Fruit fly (Drosophila melanogaster): ENCODE data around the gene CG12885.

CG12885 gene

dm6 chr3R:27581890-27582487 is 61.3 kb downstream of the CG12885 start, which contains the start of gene wdb (continued):
- no peak for TF ChIP-seq CG18262 (tag; optimal IDR thresholded peaks at IDR 0.05)
- no peak for TF ChIP-seq CG11560 (tag; IDR thresholded peaks at IDR 0.05)
- TF ChIP-seq CG12219 (GFP tag; optimal IDR thresholded peaks at IDR 0.05) = no peak
- no peak for TF ChIP-seq esg (GFP tag; conservative IDR thresholded peaks at IDR 0.05)
- no peak for TF ChIP-seq CG1233 (GFP tag; optimal IDR thresholded peaks at IDR 0.05)
- TF ChIP-seq CG10366 (GFP tag; IDR thresholded peaks at IDR 0.05) = no peak
- TF ChIP-seq knrl (GFP tag; IDR thresholded peaks at IDR 0.05; ENCODE audit: partially characterized antibody) = no peak
- peak; percentile 32 for TF ChIP-seq Sin3A (optimal IDR thresholded peaks at IDR 0.05)
- TF ChIP-seq grau (tag; optimal IDR thresholded peaks at IDR 0.05) = peak; percentile 44
- TF ChIP-seq CG3065 (GFP tag; optimal IDR thresholded peaks at IDR 0.05) = no peak
- no peak for TF ChIP-seq D19B (GFP tag; optimal IDR thresholded peaks at IDR 0.05)
- TF ChIP-seq CG8281 (tag; optimal IDR thresholded peaks at IDR 0.05) = no peak
- peak; percentile 36 for TF ChIP-seq mirr (GFP tag; optimal IDR thresholded peaks at IDR 0.05)
- no peak for TF ChIP-seq Dip2 (GFP tag; IDR thresholded peaks at IDR 0.05)
- no peak for TF ChIP-seq Scr (GFP tag; IDR thresholded peaks at IDR 0.05; ENCODE audit: partially characterized antibody)
- no peak for TF ChIP-seq btn (GFP tag; optimal IDR thresholded peaks at IDR 0.05)
- TF ChIP-seq corto (GFP tag; optimal IDR thresholded peaks at IDR 0.05) = no peak
- TF ChIP-seq CG6765 (GFP tag; optimal IDR thresholded peaks at IDR 0.05) = no peak
- no peak for TF ChIP-seq CG4854 (GFP tag; optimal IDR thresholded peaks at IDR 0.05)
- TF ChIP-seq Hr78 (GFP tag; optimal IDR thresholded peaks at IDR 0.05) = no peak
- no peak for TF ChIP-seq ac (GFP tag; optimal IDR thresholded peaks at IDR 0.05)
- no peak for TF ChIP-seq CG14441 (GFP tag; IDR thresholded peaks at IDR 0.05)
- TF ChIP-seq CG32767 (GFP tag; IDR thresholded peaks at IDR 0.05) = no peak
- TF ChIP-seq Mad (GFP tag; optimal IDR thresholded peaks at IDR 0.05) = no peak
- no peak for TF ChIP-seq CG7745 (tag; optimal IDR thresholded peaks at IDR 0.05)
- no peak for TF ChIP-seq CG7963 (GFP tag; IDR thresholded peaks at IDR 0.05; ENCODE audit: partially characterized antibody)
- no peak for TF ChIP-seq BEAF-32 (GFP tag; optimal IDR thresholded peaks at IDR 0.05)
- TF ChIP-seq TFAM (GFP tag; optimal IDR thresholded peaks at IDR 0.05) = no peak
- TF ChIP-seq Stat92E (GFP tag; optimal IDR thresholded peaks at IDR 0.05) = no peak
- peak; percentile 88 for TF ChIP-seq Sry-β (GFP tag; optimal IDR thresholded peaks at IDR 0.05)
- TF ChIP-seq Xbp1 (GFP tag; optimal IDR thresholded peaks at IDR 0.05) = peak; percentile 68
- no peak for TF ChIP-seq CG13775 (GFP tag; optimal IDR thresholded peaks at IDR 0.05)
- TF ChIP-seq onecut (GFP tag; IDR thresholded peaks at IDR 0.05) = no peak
- no peak for TF ChIP-seq Mes4 (GFP tag; optimal IDR thresholded peaks at IDR 0.05)
- no peak for TF ChIP-seq CG12769 (tag; optimal IDR thresholded peaks at IDR 0.05)
- TF ChIP-seq ara (GFP tag; IDR thresholded peaks at IDR 0.05) = no peak
- no peak for TF ChIP-seq CG13894 (tag; optimal IDR thresholded peaks at IDR 0.05)
- TF ChIP-seq h (optimal IDR thresholded peaks at IDR 0.05) = no peak
- TF ChIP-seq seq (GFP tag; IDR thresholded peaks at IDR 0.05) = no peak
- no peak for TF ChIP-seq ken (GFP tag; IDR thresholded peaks at IDR 0.05)
- no peak for TF ChIP-seq Ptx1 (GFP tag; IDR thresholded peaks at IDR 0.05)
- TF ChIP-seq CG10959 (GFP tag; IDR thresholded peaks at IDR 0.05) = no peak
- TF ChIP-seq ro (GFP tag; IDR thresholded peaks at IDR 0.05) = no peak
- peak; percentile 30 for TF ChIP-seq p53 (GFP tag; optimal IDR thresholded peaks at IDR 0.05)
- TF ChIP-seq br (optimal IDR thresholded peaks at IDR 0.05) = no peak
- TF ChIP-seq CG14667 (GFP tag; IDR thresholded peaks at IDR 0.05) = no peak
- no peak for TF ChIP-seq CG7556 (GFP tag; optimal IDR thresholded peaks at IDR 0.05)
- TF ChIP-seq ase (GFP tag; IDR thresholded peaks at IDR 0.05) = no peak
- no peak for TF ChIP-seq CG6813 (GFP tag; optimal IDR thresholded peaks at IDR 0.05)
- no peak for TF ChIP-seq Nf-YB (GFP tag; optimal IDR thresholded peaks at IDR 0.05)
- no peak for TF ChIP-seq CG17186 (GFP tag; optimal IDR thresholded peaks at IDR 0.05)
- no peak for TF ChIP-seq CHES-1-like (GFP tag; optimal IDR thresholded peaks at IDR 0.05)
